Fruit fly (Drosophila melanogaster) whole organism: ENCODE results near the gene slp1.

Experiments
- Dll ChIP-seq: fragments of >200 bp; optimal IDR thresholded peaks from 2 replicates; lab custom pipeline; 2017
- pan ChIP-seq: fragments of >200 bp; optimal IDR thresholded peaks from 2 replicates; lab custom pipeline; 2017

DNA sequence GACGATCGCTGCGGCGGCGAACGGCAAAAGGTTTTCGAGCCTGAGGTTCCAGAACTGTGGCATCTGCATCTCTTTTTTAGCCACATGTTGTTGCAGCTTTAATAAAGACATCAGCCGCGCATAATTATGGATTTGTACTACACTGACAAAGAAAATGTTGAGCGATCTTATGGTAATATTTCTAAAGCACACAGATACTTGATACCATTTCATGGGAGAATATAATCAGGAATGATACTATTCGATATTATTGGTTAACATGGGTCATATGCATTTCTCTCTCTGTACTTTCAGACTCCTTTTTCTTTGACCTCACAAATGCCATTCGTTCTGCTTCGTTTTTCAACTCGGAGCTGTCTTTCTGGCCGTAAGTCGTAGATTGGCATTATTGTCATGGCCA is 26.6 kb downstream of the slp1 start:
- TF ChIP-seq pan (lab: Kevin White, UChicago) (no peak), Dll (no peak)
